Fruit fly (Drosophila melanogaster) whole organism, embryonic: Measurements from ENCODE around the gene Tim17b1.

ENCODE experiments used
- B-H2 ChIP-seq: fragments of 200-800 bp; sonication (Bioruptor generic); optimal IDR thresholded peaks from 2 replicates; lab custom pipeline; 2018; ENCODE audit warnings: missing biosample characterization, mild to moderate bottlenecking, missing genetic modification characterization
- CG10267 ChIP-seq: fragments of 200-800 bp; sonication (Bioruptor generic); optimal IDR thresholded peaks from 2 replicates; lab custom pipeline; 2018; ENCODE audit warnings: missing biosample characterization, mild to moderate bottlenecking, missing genetic modification characterization, moderate library complexity
- CG10431 ChIP-seq: fragments of 200-800 bp; sonication (Bioruptor generic); optimal IDR thresholded peaks from 3 replicates; lab custom pipeline; 2018; ENCODE audit warnings: missing biosample characterization, mild to moderate bottlenecking, missing genetic modification characterization
- CG10543 ChIP-seq: fragments of 200-800 bp; sonication (Bioruptor generic); optimal IDR thresholded peaks from 3 replicates; lab custom pipeline; 2017; ENCODE audit warnings: missing biosample characterization, mild to moderate bottlenecking, missing genetic modification characterization, moderate library complexity
- CG12104 ChIP-seq: fragments of 200-800 bp; sonication (Bioruptor generic); optimal IDR thresholded peaks from 3 replicates; lab custom pipeline; 2016; ENCODE audit warnings: missing biosample characterization, missing genetic modification characterization
- CG12744 ChIP-seq: fragments of 200-800 bp; sonication (Bioruptor generic); optimal IDR thresholded peaks from 2 replicates; lab custom pipeline; 2016; ENCODE audit warnings: missing biosample characterization, missing genetic modification characterization
- CG15073 ChIP-seq: fragments of 200-800 bp; sonication (Bioruptor generic); optimal IDR thresholded peaks from 2 replicates; lab custom pipeline; 2016; ENCODE audit warnings: missing biosample characterization, missing genetic modification characterization
- CG15601 ChIP-seq: fragments of 200-800 bp; sonication (Bioruptor generic); optimal IDR thresholded peaks from 3 replicates; lab custom pipeline; 2019; ENCODE audit warnings: missing biosample characterization, mild to moderate bottlenecking, missing genetic modification characterization, moderate library complexity
- CG1792 ChIP-seq: fragments of 200-800 bp; sonication (Bioruptor generic); optimal IDR thresholded peaks from 2 replicates; lab custom pipeline; 2016; ENCODE audit warnings: missing biosample characterization, missing genetic modification characterization
- CG2120 ChIP-seq: fragments of 200-800 bp; sonication (Bioruptor generic); optimal IDR thresholded peaks from 3 replicates; lab custom pipeline; 2016; ENCODE audit warnings: missing biosample characterization, missing genetic modification characterization
- CG2129 ChIP-seq: fragments of 200-800 bp; sonication (Bioruptor generic); IDR thresholded peaks from 2 replicates; pipeline ENCODE4 v1.3.6; 2022; ENCODE audit warnings: missing biosample characterization, missing genetic modification characterization; ENCODE audit not compliant: partially characterized antibody
- CG2202 ChIP-seq: fragments of 200-800 bp; sonication (Bioruptor generic); optimal IDR thresholded peaks from 2 replicates; lab custom pipeline; 2018; ENCODE audit warnings: missing biosample characterization, mild to moderate bottlenecking, missing genetic modification characterization
- CG2889 ChIP-seq: fragments of 200-800 bp; sonication (Bioruptor generic); IDR thresholded peaks from 3 replicates; pipeline ENCODE4 v1.3.6; 2022; ENCODE audit warnings: missing biosample characterization, missing genetic modification characterization
- CG32532 ChIP-seq: fragments of 200-800 bp; sonication (Bioruptor generic); IDR thresholded peaks from 2 replicates; pipeline ENCODE4 v1.3.6; 2022; ENCODE audit warnings: missing biosample characterization, missing genetic modification characterization
- CG3838 ChIP-seq: fragments of 200-800 bp; sonication (Bioruptor generic); optimal IDR thresholded peaks from 3 replicates; lab custom pipeline; 2016; ENCODE audit warnings: missing biosample characterization, missing genetic modification characterization
- CG3995 ChIP-seq: fragments of 200-800 bp; sonication (Bioruptor generic); optimal IDR thresholded peaks from 3 replicates; lab custom pipeline; 2016; ENCODE audit warnings: missing biosample characterization, missing genetic modification characterization
- CG6254 ChIP-seq: fragments of 200-800 bp; sonication (Bioruptor generic); optimal IDR thresholded peaks from 3 replicates; lab custom pipeline; 2017; ENCODE audit warnings: mild to moderate bottlenecking, missing biosample characterization, missing genetic modification reagents, missing genetic modification characterization
- CG6689 ChIP-seq: fragments of 200-800 bp; sonication (Bioruptor generic); IDR thresholded peaks from 2 replicates; pipeline ENCODE4 v1.3.6; 2022; ENCODE audit warnings: missing biosample characterization, missing genetic modification characterization
- CG8478 ChIP-seq: fragments of >200 bp; optimal IDR thresholded peaks from 2 replicates; lab custom pipeline; 2018
- Elba2 ChIP-seq: fragments of 200-800 bp; sonication (Bioruptor generic); optimal IDR thresholded peaks from 3 replicates; lab custom pipeline; 2016; ENCODE audit warnings: missing biosample characterization, missing genetic modification characterization
- H2.0 ChIP-seq: fragments of 200-800 bp; sonication (Bioruptor generic); IDR thresholded peaks from 2 replicates; pipeline ENCODE4 v1.3.6; 2022; ENCODE audit warnings: missing biosample characterization, missing genetic modification characterization
- HLH3B ChIP-seq: fragments of 200-800 bp; sonication (Bioruptor generic); IDR thresholded peaks from 2 replicates; pipeline ENCODE4 v1.3.6; 2022; ENCODE audit warnings: missing biosample characterization, missing genetic modification characterization
- HLH4C ChIP-seq: fragments of 200-800 bp; sonication (Bioruptor generic); IDR thresholded peaks from 3 replicates; pipeline ENCODE4 v1.3.6; 2022; ENCODE audit warnings: missing biosample characterization, missing genetic modification characterization; ENCODE audit not compliant: partially characterized antibody
- HLH54F ChIP-seq: fragments of 200-800 bp; sonication (Bioruptor generic); optimal IDR thresholded peaks from 3 replicates; lab custom pipeline; 2016; ENCODE audit warnings: missing biosample characterization, missing genetic modification characterization
- Hey ChIP-seq: fragments of 200-800 bp; sonication (Bioruptor generic); optimal IDR thresholded peaks from 3 replicates; lab custom pipeline; 2018; ENCODE audit warnings: missing biosample characterization, mild to moderate bottlenecking, missing genetic modification characterization
- HmgD ChIP-seq: fragments of 200-800 bp; sonication (Bioruptor generic); optimal IDR thresholded peaks from 3 replicates; lab custom pipeline; 2016; ENCODE audit warnings: missing biosample characterization, missing genetic modification characterization
- Hr3 ChIP-seq: fragments of 200-800 bp; sonication (Bioruptor generic); optimal IDR thresholded peaks from 3 replicates; lab custom pipeline; 2016; ENCODE audit warnings: missing biosample characterization, missing genetic modification characterization
- Lpt ChIP-seq: fragments of >200 bp; optimal IDR thresholded peaks from 2 replicates; lab custom pipeline; 2018; ENCODE audit warnings: missing biosample characterization, missing genetic modification characterization
- NC2α ChIP-seq: fragments of 200-800 bp; sonication (Bioruptor generic); optimal IDR thresholded peaks from 2 replicates; lab custom pipeline; 2016; ENCODE audit warnings: missing biosample characterization, missing genetic modification characterization
- NK7.1 ChIP-seq: fragments of 200-800 bp; sonication (Bioruptor generic); optimal IDR thresholded peaks from 3 replicates; lab custom pipeline; 2016; ENCODE audit warnings: missing biosample characterization, missing genetic modification characterization
- Nf-YC ChIP-seq: fragments of 200-800 bp; optimal IDR thresholded peaks from 3 replicates; lab custom pipeline; 2019; ENCODE audit warnings: missing biosample characterization, mild to moderate bottlenecking, missing genetic modification characterization, moderate library complexity
- Ravus ChIP-seq: fragments of 200-800 bp; sonication (Bioruptor generic); IDR thresholded peaks from 2 replicates; pipeline ENCODE4 v1.3.6; 2022; ENCODE audit warnings: missing biosample characterization, missing genetic modification characterization
- Sox100B ChIP-seq: fragments of 200-800 bp; sonication (Bioruptor generic); optimal IDR thresholded peaks from 3 replicates; lab custom pipeline; 2018; ENCODE audit warnings: missing biosample characterization, mild to moderate bottlenecking, missing genetic modification characterization
- Stat92E ChIP-seq, 3 experiments: fragments of >200 bp in 2 of 3; fragments of 200-800 bp in 1 of 3; sonication (Bioruptor generic) in 1 of 3; optimal IDR thresholded peaks; 2 replicates each; lab custom pipeline; 2017 to 2019; ENCODE audit warnings: missing biosample characterization in 3 of 3, missing genetic modification characterization in 3 of 3, mild to moderate bottlenecking in 1 of 3, moderate library complexity in 1 of 3
- TFAM ChIP-seq: fragments of 200-800 bp; sonication (Bioruptor generic); optimal IDR thresholded peaks from 2 replicates; lab custom pipeline; 2017; ENCODE audit warnings: missing biosample characterization, missing genetic modification characterization, inconsistent platforms
- Vsx1 ChIP-seq: fragments of 200-800 bp; sonication (Bioruptor generic); optimal IDR thresholded peaks from 2 replicates; lab custom pipeline; 2017; ENCODE audit warnings: missing biosample characterization, mild to moderate bottlenecking, missing genetic modification characterization, missing genetic modification reagents
- ara ChIP-seq: fragments of 200-800 bp; sonication (Bioruptor generic); IDR thresholded peaks from 2 replicates; pipeline ENCODE4 v1.3.6; 2022; ENCODE audit warnings: missing biosample characterization, missing genetic modification characterization
- ase ChIP-seq: fragments of 200-800 bp; sonication (Bioruptor generic); IDR thresholded peaks from 3 replicates; pipeline ENCODE4 v1.3.6; 2022; ENCODE audit warnings: missing biosample characterization, missing genetic modification characterization
- ash1 ChIP-seq: fragments of 200-800 bp; sonication (Bioruptor generic); optimal IDR thresholded peaks from 2 replicates; lab custom pipeline; 2018; ENCODE audit warnings: missing biosample characterization, mild to moderate bottlenecking, missing genetic modification characterization
- chif ChIP-seq, 2 experiments: fragments of 200-800 bp; sonication (Bioruptor generic); optimal IDR thresholded peaks; 3 replicates each; lab custom pipeline; 2016; ENCODE audit warnings: missing biosample characterization in 2 of 2, missing genetic modification characterization in 2 of 2
- chm ChIP-seq: fragments of 200-800 bp; sonication (Bioruptor generic); IDR thresholded peaks from 2 replicates; pipeline ENCODE4 v1.3.6; 2022; ENCODE audit warnings: missing biosample characterization, missing genetic modification characterization
- crp ChIP-seq, 2 experiments: fragments of 200-800 bp; sonication (Bioruptor generic); optimal IDR thresholded peaks; 2 replicates in 1 of 2; 3 replicates in 1 of 2; lab custom pipeline; 2017; ENCODE audit warnings: missing biosample characterization in 2 of 2, missing genetic modification characterization in 2 of 2, mild to moderate bottlenecking in 1 of 2, moderate library complexity in 1 of 2
- dmrt11E ChIP-seq: fragments of 200-800 bp; sonication (Bioruptor generic); optimal IDR thresholded peaks from 3 replicates; lab custom pipeline; 2018; ENCODE audit warnings: missing biosample characterization, mild to moderate bottlenecking, missing genetic modification characterization, moderate library complexity
- gce ChIP-seq: fragments of 200-800 bp; sonication (Bioruptor generic); IDR thresholded peaks from 3 replicates; pipeline ENCODE4 v1.3.6; 2022; ENCODE audit warnings: missing biosample characterization, missing genetic modification characterization
- her ChIP-seq: fragments of 200-800 bp; sonication (Bioruptor generic); optimal IDR thresholded peaks from 2 replicates; lab custom pipeline; 2016; ENCODE audit warnings: missing biosample characterization, missing genetic modification characterization
- jigr1 ChIP-seq: fragments of 200-800 bp; sonication (Bioruptor generic); IDR thresholded peaks from 3 replicates; pipeline ENCODE4 v1.3.6; 2022; ENCODE audit warnings: missing biosample characterization, missing genetic modification characterization
- onecut ChIP-seq: fragments of 200-800 bp; sonication (Bioruptor generic); IDR thresholded peaks from 2 replicates; pipeline ENCODE4 v1.3.6; 2022; ENCODE audit warnings: missing biosample characterization, missing genetic modification characterization
- phol ChIP-seq: fragments of 200-800 bp; sonication (Bioruptor generic); optimal IDR thresholded peaks from 3 replicates; lab custom pipeline; 2018; ENCODE audit warnings: missing biosample characterization, mild to moderate bottlenecking, missing genetic modification characterization, moderate library complexity
- pros ChIP-seq: fragments of 200-800 bp; sonication (Bioruptor generic); optimal IDR thresholded peaks from 3 replicates; lab custom pipeline; 2019; ENCODE audit warnings: missing biosample characterization, mild to moderate bottlenecking, missing genetic modification characterization, moderate library complexity
- repo ChIP-seq: fragments of 200-800 bp; sonication (Bioruptor generic); optimal IDR thresholded peaks from 2 replicates; lab custom pipeline; 2016; ENCODE audit warnings: missing biosample characterization, missing genetic modification characterization
- slbo ChIP-seq: fragments of 200-800 bp; sonication (Bioruptor generic); IDR thresholded peaks from 2 replicates; pipeline ENCODE4 v1.3.6; 2022; ENCODE audit warnings: missing biosample characterization, missing genetic modification characterization

Tim17b1 gene

dm6 chr3R:5319059-5319785 is 19.3 kb downstream of the Tim17b1 start (continued):
- TF ChIP-seq Nf-YC (tag; lab: Kevin White, UChicago) (no peak), CG2120 (peak; percentile 30), CG15601 (peak; percentile 77), jigr1 (no peak), CG1792 (GFP tag; lab: Kevin White, UChicago) (no peak), NC2α (GFP tag; lab: Kevin White, UChicago) (peak; percentile 19), chif (GFP tag; optimal IDR thresholded peaks at IDR 0.05; lab: Kevin White, UChicago) (peak; percentile 6 to 59), CG3995 (no peak), HmgD (GFP tag; lab: Kevin White, UChicago) (no peak), CG10267 (tag; lab: Kevin White, UChicago) (peak; percentile 42), Sox100B (peak; percentile 50), Lpt (no peak), HLH4C (no peak), CG12744 (GFP tag; lab: Kevin White, UChicago) (no peak), TFAM (GFP tag; lab: Kevin White, UChicago) (no peak), Elba2 (GFP tag; lab: Kevin White, UChicago) (no peak), CG8478 (no peak), CG10431 (GFP tag; lab: Kevin White, UChicago) (peak; percentile 15), her (GFP tag; lab: Kevin White, UChicago) (no peak), CG6689 (GFP tag; lab: Robert Waterston, UW) (0 out of 2 replicates have a peak, but pooled peaks have one; percentile 6), HLH54F (GFP tag; lab: Kevin White, UChicago) (no peak), Hr3 (no peak), Vsx1 (GFP tag; lab: Kevin White, UChicago) (peak; percentile 45), H2.0 (GFP tag; lab: Robert Waterston, UW) (no peak), Hey (tag; lab: Kevin White, UChicago) (no peak), CG2129 (no peak), Stat92E (GFP tag; optimal IDR thresholded peaks at IDR 0.05; lab: Kevin White, UChicago) (peak in 1 of 3 experiments; percentile 78), CG32532 (GFP tag; lab: Robert Waterston, UW) (no peak), ara (no peak), pros (GFP tag; lab: Kevin White, UChicago) (peak; percentile 5), CG2889 (GFP tag; lab: Robert Waterston, UW) (no peak), Ravus (GFP tag; lab: Robert Waterston, UW) (no peak), phol (tag; lab: Kevin White, UChicago) (no peak), gce (no peak), B-H2 (no peak), CG6254 (GFP tag; lab: Kevin White, UChicago) (peak; percentile 28), CG3838 (peak; percentile 28), dmrt11E (tag; lab: Kevin White, UChicago) (peak; percentile 67), CG15073 (GFP tag; lab: Kevin White, UChicago) (no peak), ase (GFP tag; lab: Robert Waterston, UW) (no peak), ash1 (GFP tag; lab: Kevin White, UChicago) (no peak), CG2202 (tag; lab: Kevin White, UChicago) (peak; percentile 81), CG10543 (peak; percentile 13), NK7.1 (GFP tag; lab: Kevin White, UChicago) (no peak), chm (GFP tag; lab: Robert Waterston, UW) (peak; percentile 63; the same call in 1 of the 2 replicates), crp (GFP tag; optimal IDR thresholded peaks at IDR 0.05; lab: Kevin White, UChicago) (no peak), CG12104 (GFP tag; lab: Kevin White, UChicago) (peak; percentile 58), HLH3B (GFP tag; lab: Robert Waterston, UW) (no peak), repo (no peak), slbo (GFP tag; lab: Robert Waterston, UW) (no peak), onecut (peak; percentile 45)
